Worm (Caenorhabditis elegans) whole organism, young adult: ENCODE results near the gene twk-12.

ENCODE experiments used
- F55B11.4 ChIP-seq: sonication (generic microtip); optimal IDR thresholded peaks from 2 replicates; lab custom pipeline; 2016; ENCODE audit warnings: missing compliant biosample characterization, missing genetic modification characterization, borderline replicate concordance; ENCODE audit not compliant: insufficient read depth
- ceh-91 ChIP-seq: fragments of 200-800 bp; sonication (Bioruptor generic); IDR thresholded peaks from 2 replicates; pipeline ENCODE4 v1.3.6; 2022; ENCODE audit warnings: missing genetic modification reagents, missing genetic modification characterization, missing compliant biosample characterization

ce11 chrV:10635722-10636121 lies 31.7 kb upstream of the twk-12 start, which contains the start of gene kvs-2:
- TF ChIP-seq ceh-91 (GFP tag; lab: Robert Waterston, UW) = no peak
- TF ChIP-seq F55B11.4 (tag; lab: Kevin White, UChicago) = no peak
